Worm (Caenorhabditis elegans) whole organism, L4/young adult: ENCODE measurements around the gene K11D12.8.

Source experiments
- W03F9.2 ChIP-seq: fragments of 150-350 bp; optimal IDR thresholded peaks from 2 replicates; lab custom pipeline; 2014; ENCODE audit warnings: missing biosample characterization, missing genetic modification characterization
- dao-5 ChIP-seq: sonication (generic microtip); optimal IDR thresholded peaks from 2 replicates; lab custom pipeline; 2016; ENCODE audit warnings: missing genotype, missing genetic modification characterization, moderate library complexity, missing compliant biosample characterization
- him-1 ChIP-seq: sonication (generic microtip); optimal IDR thresholded peaks from 2 replicates; lab custom pipeline; 2016; ENCODE audit warnings: missing genotype, missing genetic modification reagents, missing genetic modification characterization, missing compliant biosample characterization

- TF ChIP-seq him-1 (no peak), dao-5 (tag; lab: Kevin White, UChicago) (no peak), W03F9.2 (tag; lab: Kevin White, UChicago) (no peak)
Observed at ce11 chrV:5050073-5050599, 9.3 kb upstream of the K11D12.8 start.
